Worm (Caenorhabditis elegans): ENCODE data around the gene cox-15.
A peak's percentile ranks its signal among the peaks of the same experiment; 100 is the strongest.

The cox-15 gene

ce11 chrII:11221771-11222355 is 12.9 kb downstream of the cox-15 start, which contains the start of gene plpr-1:
Gene plpr-1 (plus strand): TSS chrII:11222305.
- TF ChIP-seq gmeb-1 (tag; optimal IDR thresholded peaks at IDR 0.05) (no peak), nhr-129 (tag; optimal IDR thresholded peaks at IDR 0.05) (no peak), unc-62 (GFP tag; optimal IDR thresholded peaks at IDR 0.05) (no peak), aly-2 (tag; optimal IDR thresholded peaks at IDR 0.05) (no peak), R02D3.7 (tag; optimal IDR thresholded peaks at IDR 0.05) (no peak), unc-39 (tag; optimal IDR thresholded peaks at IDR 0.05) (no peak), ZK546.5 (tag; optimal IDR thresholded peaks at IDR 0.05) (no peak), ztf-1 (GFP tag; conservative IDR thresholded peaks at IDR 0.05) (no peak), fos-1 (tag; optimal IDR thresholded peaks at IDR 0.05) (no peak), lin-11 (tag; optimal IDR thresholded peaks at IDR 0.05) (no peak), sem-4 (tag; optimal IDR thresholded peaks at IDR 0.05) (no peak), elt-1 (tag; optimal IDR thresholded peaks at IDR 0.05) (no peak)

ce11 chrII:11205783-11206182 is 29.0 kb downstream of the cox-15 start:
- TF ChIP-seq ceh-16 (tag; optimal IDR thresholded peaks at IDR 0.05), result peak; percentile 60
- no peak for TF ChIP-seq lin-11 (tag; optimal IDR thresholded peaks at IDR 0.05)
- no peak for TF ChIP-seq lin-13 (GFP tag; optimal IDR thresholded peaks at IDR 0.05)
- no peak for TF ChIP-seq ceh-82 (tag; optimal IDR thresholded peaks at IDR 0.05)
- TF ChIP-seq nhr-11 (tag; optimal IDR thresholded peaks at IDR 0.05), result no peak
- no peak for TF ChIP-seq elt-3 (tag; optimal IDR thresholded peaks at IDR 0.05)
- TF ChIP-seq blmp-1 (tag; optimal IDR thresholded peaks at IDR 0.05; ENCODE audit: insufficient read depth), result peak; percentile 83
- peak; percentile 77 for TF ChIP-seq nhr-25 (tag; optimal IDR thresholded peaks at IDR 0.05)
- TF ChIP-seq ztf-11 (tag; optimal IDR thresholded peaks at IDR 0.05), result no peak
- TF ChIP-seq nhr-10 (tag; optimal IDR thresholded peaks at IDR 0.05), result no peak
- TF ChIP-seq zag-1 (tag; optimal IDR thresholded peaks at IDR 0.05), result no peak
- no peak for TF ChIP-seq peb-1 (tag; optimal IDR thresholded peaks at IDR 0.05)
- no peak for TF ChIP-seq nhr-237 (tag; optimal IDR thresholded peaks at IDR 0.05)
- TF ChIP-seq nhr-12 (tag; optimal IDR thresholded peaks at IDR 0.05), result no peak
- no peak for TF ChIP-seq unc-39 (tag; optimal IDR thresholded peaks at IDR 0.05)

ce11 chrII:11204731-11205130 is 30.0 kb downstream of the cox-15 start:
- TF ChIP-seq sma-3 (GFP tag; optimal IDR thresholded peaks at IDR 0.05), result peak; percentile 17
- TF ChIP-seq nhr-6 (tag; optimal IDR thresholded peaks at IDR 0.05), result no peak
- TF ChIP-seq blmp-1 (tag; optimal IDR thresholded peaks at IDR 0.05; ENCODE audit: insufficient read depth), result no peak
- no peak for TF ChIP-seq egl-27 (tag; optimal IDR thresholded peaks at IDR 0.05)
- TF ChIP-seq nhr-25 (tag; optimal IDR thresholded peaks at IDR 0.05), result peak; percentile 15

- TF ChIP-seq nhr-25 (tag; optimal IDR thresholded peaks at IDR 0.05), result peak; percentile 55
- no peak for TF ChIP-seq ceh-16 (tag; optimal IDR thresholded peaks at IDR 0.05)
These were observed 32.0 kb downstream of the cox-15 start, which contains the start of gene srap-1 for ce11 chrII:11202581-11203271. Gene srap-1 (plus strand): TSS chrII:11203221.

- TF ChIP-seq sma-3 (GFP tag; optimal IDR thresholded peaks at IDR 0.05) (no peak), blmp-1 (tag; optimal IDR thresholded peaks at IDR 0.05; ENCODE audit: insufficient read depth) (peak; percentile 44), nhr-25 (tag; optimal IDR thresholded peaks at IDR 0.05) (peak; percentile 47), peb-1 (tag; optimal IDR thresholded peaks at IDR 0.05) (peak; percentile 64)
These were observed 34.5 kb downstream of the cox-15 start for ce11 chrII:11200234-11200755.

ce11 chrII:11193523-11193922 is 41.2 kb downstream of the cox-15 start:
- peak; percentile 1 for TF ChIP-seq nhr-25 (tag; optimal IDR thresholded peaks at IDR 0.05)
- peak; percentile 58 for TF ChIP-seq blmp-1 (tag; optimal IDR thresholded peaks at IDR 0.05; ENCODE audit: insufficient read depth)
- TF ChIP-seq aly-2 (tag; optimal IDR thresholded peaks at IDR 0.05), result no peak

- TF ChIP-seq crh-2 (tag; optimal IDR thresholded peaks at IDR 0.05), result no peak
- TF ChIP-seq ceh-16 (tag; optimal IDR thresholded peaks at IDR 0.05), result peak; percentile 56
- no peak for TF ChIP-seq ztf-4 (tag; optimal IDR thresholded peaks at IDR 0.05)
- TF ChIP-seq nhr-25 (tag; optimal IDR thresholded peaks at IDR 0.05), result peak; percentile 31
These were observed 42.3 kb downstream of the cox-15 start for ce11 chrII:11192488-11192887.

All from whole organism, L2 larva.